Worm (Caenorhabditis elegans) whole organism, young adult: ENCODE measurements around the gene lgc-31.

Experiments used
- dox-1 ChIP-seq: fragments of 200-800 bp; sonication (Bioruptor generic); IDR thresholded peaks from 2 replicates; pipeline ENCODE4 v1.3.6; 2022; ENCODE audit warnings: missing genetic modification reagents, missing genetic modification characterization, missing compliant biosample characterization
- fkh-3 ChIP-seq: sonication (generic microtip); optimal IDR thresholded peaks from 2 replicates; lab custom pipeline; 2016; ENCODE audit warnings: mild to moderate bottlenecking, missing genetic modification characterization, missing compliant biosample characterization
- madf-3 ChIP-seq: fragments of 200-800 bp; sonication (Bioruptor generic); IDR thresholded peaks from 2 replicates; pipeline ENCODE4 v1.3.6; 2022; ENCODE audit warnings: missing genetic modification reagents, missing genetic modification characterization, missing compliant biosample characterization
- nhr-90 ChIP-seq: sonication (generic microtip); optimal IDR thresholded peaks from 2 replicates; lab custom pipeline; 2016; ENCODE audit warnings: missing genotype, mild to moderate bottlenecking, missing genetic modification characterization, missing compliant biosample characterization
- rec-8 ChIP-seq, 2 experiments: sonication (generic microtip); optimal IDR thresholded peaks; 2 replicates each; lab custom pipeline; 2016; ENCODE audit warnings: mild to moderate bottlenecking in 2 of 2, missing genetic modification characterization in 2 of 2, missing genetic modification reagents in 2 of 2, missing genotype in 2 of 2, missing biosample characterization in 1 of 2, missing compliant biosample characterization in 1 of 2, moderate library complexity in 1 of 2

lgc-31 gene

ce11 chrV:15464402-15464801 is 57.4 kb downstream of the lgc-31 start, which contains the start of gene rocf-1:
rocf-1 (minus strand) TSS chrV:15464502.
- no peak for TF ChIP-seq madf-3
- TF ChIP-seq nhr-90 (tag; lab: Kevin White, UChicago), result no peak
- no peak for TF ChIP-seq fkh-3 (tag; lab: Kevin White, UChicago)
- no peak for TF ChIP-seq dox-1
- no peak for TF ChIP-seq rec-8 (tag; optimal IDR thresholded peaks at IDR 0.05; lab: Kevin White, UChicago)
- TF ChIP-seq, all 124 proteins: peak for 0
